Worm (Caenorhabditis elegans) whole organism, young adult: ENCODE results near the gene T19D12.6.

Source experiments
- F22D6.2 ChIP-seq: sonication (generic microtip); optimal IDR thresholded peaks from 2 replicates; lab custom pipeline; 2016; ENCODE audit warnings: mild to moderate bottlenecking, missing genetic modification characterization, missing compliant biosample characterization
- dpl-1 ChIP-seq: fragments of 150-350 bp; optimal IDR thresholded peaks from 2 replicates; lab custom pipeline; 2014; ENCODE audit warnings: missing biosample characterization, missing genetic modification reagents, missing genetic modification characterization
- mxl-1 ChIP-seq: sonication (generic microtip); optimal IDR thresholded peaks from 2 replicates; lab custom pipeline; 2016; ENCODE audit warnings: missing genetic modification characterization, missing compliant biosample characterization

- TF ChIP-seq F22D6.2 (tag; lab: Kevin White, UChicago) (no peak), mxl-1 (tag; lab: Kevin White, UChicago) (no peak), dpl-1 (GFP tag; lab: Kevin White, UChicago) (no peak)
These were observed 24.6 kb upstream of the T19D12.6 start for ce11 chrII:6667534-6667933.
